Fruit fly (Drosophila melanogaster) whole organism, prepupa: ENCODE measurements around the gene CG12986.

Experiments used
- Blimp-1 ChIP-seq: fragments of 200-800 bp; sonication (Bioruptor generic); optimal IDR thresholded peaks from 3 replicates; lab custom pipeline; 2017; ENCODE audit warnings: missing biosample characterization, missing genetic modification characterization, mild to moderate bottlenecking, moderate library complexity, missing genetic modification reagents
- CG10669 ChIP-seq: fragments of 200-800 bp; sonication (Bioruptor generic); optimal IDR thresholded peaks from 3 replicates; lab custom pipeline; 2018; ENCODE audit warnings: missing biosample characterization, mild to moderate bottlenecking, missing genetic modification characterization, moderate library complexity
- CG11762 ChIP-seq: fragments of 200-800 bp; sonication (Bioruptor generic); optimal IDR thresholded peaks from 3 replicates; lab custom pipeline; 2016; ENCODE audit warnings: missing biosample characterization, missing genetic modification characterization; ENCODE audit not compliant: insufficient read depth
- CG11902 ChIP-seq: fragments of 200-800 bp; sonication (Bioruptor generic); optimal IDR thresholded peaks from 3 replicates; lab custom pipeline; 2016; ENCODE audit warnings: missing biosample characterization, missing genetic modification characterization
- CG15336 ChIP-seq: fragments of 200-800 bp; sonication (Bioruptor generic); IDR thresholded peaks from 2 replicates; pipeline ENCODE4 v1.3.6; 2022; ENCODE audit warnings: missing biosample characterization, missing genetic modification characterization
- CG1621 ChIP-seq: fragments of 200-800 bp; sonication (Bioruptor generic); optimal IDR thresholded peaks from 3 replicates; lab custom pipeline; 2018; ENCODE audit warnings: missing biosample characterization, mild to moderate bottlenecking, missing genetic modification characterization
- CG3032 ChIP-seq: fragments of 200-800 bp; optimal IDR thresholded peaks from 2 replicates; lab custom pipeline; 2019; ENCODE audit warnings: missing biosample characterization, mild to moderate bottlenecking, missing genetic modification characterization, moderate library complexity
- CG31627 ChIP-seq: fragments of 200-800 bp; sonication (Bioruptor generic); optimal IDR thresholded peaks from 3 replicates; lab custom pipeline; 2016; ENCODE audit warnings: missing biosample characterization, missing genetic modification characterization
- CG32006 ChIP-seq: fragments of 200-800 bp; sonication (Bioruptor generic); optimal IDR thresholded peaks from 3 replicates; lab custom pipeline; 2017; ENCODE audit warnings: missing biosample characterization, mild to moderate bottlenecking, missing genetic modification characterization
- CG34406 ChIP-seq: fragments of 200-800 bp; sonication (Bioruptor generic); optimal IDR thresholded peaks from 3 replicates; lab custom pipeline; 2016; ENCODE audit warnings: missing biosample characterization, missing genetic modification characterization
- CG3919 ChIP-seq: fragments of 200-800 bp; sonication (Bioruptor generic); optimal IDR thresholded peaks from 3 replicates; lab custom pipeline; 2016; ENCODE audit warnings: missing biosample characterization, missing genetic modification characterization
- CG6163 ChIP-seq: fragments of 200-800 bp; sonication (Bioruptor generic); IDR thresholded peaks from 3 replicates; pipeline ENCODE4 v1.3.6; 2022; ENCODE audit warnings: missing biosample characterization, missing genetic modification characterization
- CG6276 ChIP-seq: fragments of 200-800 bp; sonication (Bioruptor generic); optimal IDR thresholded peaks from 2 replicates; lab custom pipeline; 2017; ENCODE audit warnings: missing biosample characterization, mild to moderate bottlenecking, missing genetic modification characterization
- CG6792 ChIP-seq: fragments of 200-800 bp; sonication (Bioruptor generic); optimal IDR thresholded peaks from 3 replicates; lab custom pipeline; 2016; ENCODE audit warnings: missing biosample characterization, missing genetic modification characterization
- CG6808 ChIP-seq: fragments of 200-800 bp; sonication (Bioruptor generic); optimal IDR thresholded peaks from 3 replicates; lab custom pipeline; 2017; ENCODE audit warnings: missing biosample characterization, missing genetic modification characterization, mild to moderate bottlenecking, moderate library complexity, missing genetic modification reagents
- CG6854 ChIP-seq: fragments of 200-800 bp; sonication (Bioruptor generic); optimal IDR thresholded peaks from 2 replicates; lab custom pipeline; 2017; ENCODE audit warnings: missing biosample characterization, mild to moderate bottlenecking, missing genetic modification characterization
- CG7368 ChIP-seq: fragments of 200-800 bp; sonication (Bioruptor generic); optimal IDR thresholded peaks from 3 replicates; lab custom pipeline; 2016; ENCODE audit warnings: missing biosample characterization, missing genetic modification characterization
- CG8119 ChIP-seq: fragments of 200-800 bp; sonication (Bioruptor generic); IDR thresholded peaks from 3 replicates; pipeline ENCODE4 v1.3.6; 2022; ENCODE audit warnings: missing biosample characterization, missing genetic modification characterization
- CG8319 ChIP-seq: fragments of 200-800 bp; sonication (Bioruptor generic); optimal IDR thresholded peaks from 3 replicates; lab custom pipeline; 2016; ENCODE audit warnings: missing biosample characterization, missing genetic modification characterization
- CG8632 ChIP-seq: fragments of 200-800 bp; sonication (Bioruptor generic); optimal IDR thresholded peaks from 3 replicates; lab custom pipeline; 2016; ENCODE audit warnings: missing biosample characterization, missing genetic modification characterization
- CG9139 ChIP-seq: fragments of 200-800 bp; sonication (Bioruptor generic); optimal IDR thresholded peaks from 3 replicates; lab custom pipeline; 2017; ENCODE audit warnings: missing biosample characterization, mild to moderate bottlenecking, missing genetic modification characterization
- Eip75B ChIP-seq: fragments of 200-800 bp; sonication (Bioruptor generic); optimal IDR thresholded peaks from 3 replicates; lab custom pipeline; 2016; ENCODE audit warnings: missing biosample characterization, missing genetic modification characterization
- Eip78C ChIP-seq: fragments of 200-800 bp; sonication (Bioruptor generic); peaks from one replicate; lab custom pipeline; 2016; ENCODE audit warnings: missing biosample characterization, missing genetic modification characterization
- Eip93F ChIP-seq: fragments of 200-800 bp; sonication (Bioruptor generic); optimal IDR thresholded peaks from 2 replicates; lab custom pipeline; 2016; ENCODE audit warnings: missing biosample characterization, mild to moderate bottlenecking, missing genetic modification characterization
- Ets96B ChIP-seq: fragments of 200-800 bp; optimal IDR thresholded peaks from 2 replicates; lab custom pipeline; 2019; ENCODE audit warnings: missing biosample characterization, mild to moderate bottlenecking, missing genetic modification characterization, moderate library complexity
- Gug ChIP-seq: fragments of 200-800 bp; sonication (Bioruptor generic); IDR thresholded peaks from 2 replicates; pipeline ENCODE4 v1.3.6; 2022; ENCODE audit warnings: missing biosample characterization, missing genetic modification characterization
- Hr38 ChIP-seq: sonication (Bioruptor generic); optimal IDR thresholded peaks from 2 replicates; lab custom pipeline; 2016; ENCODE audit warnings: missing biosample characterization, missing genetic modification characterization
- Hr39 ChIP-seq: fragments of 200-800 bp; sonication (Bioruptor generic); optimal IDR thresholded peaks from 2 replicates; lab custom pipeline; 2016; ENCODE audit warnings: missing biosample characterization, missing genetic modification characterization
- Hr4 ChIP-seq: fragments of 200-800 bp; sonication (Bioruptor generic); optimal IDR thresholded peaks from 3 replicates; lab custom pipeline; 2016; ENCODE audit warnings: missing biosample characterization, missing genetic modification characterization
- Lpt ChIP-seq: fragments of 200-800 bp; sonication (Bioruptor generic); optimal IDR thresholded peaks from 3 replicates; lab custom pipeline; 2016; ENCODE audit warnings: missing biosample characterization, missing genetic modification characterization
- Met ChIP-seq: fragments of 200-800 bp; sonication (Bioruptor generic); optimal IDR thresholded peaks from 3 replicates; lab custom pipeline; 2016; ENCODE audit warnings: missing biosample characterization, missing genetic modification characterization
- Sox14 ChIP-seq: fragments of 200-800 bp; sonication (Bioruptor generic); optimal IDR thresholded peaks from 3 replicates; lab custom pipeline; 2016; ENCODE audit warnings: missing biosample characterization, missing genetic modification characterization
- Sox15 ChIP-seq: fragments of 200-800 bp; sonication (Bioruptor generic); optimal IDR thresholded peaks from 3 replicates; lab custom pipeline; 2016; ENCODE audit warnings: missing biosample characterization, missing genetic modification characterization
- acj6 ChIP-seq: fragments of 200-800 bp; sonication (Bioruptor generic); optimal IDR thresholded peaks from 3 replicates; lab custom pipeline; 2016; ENCODE audit warnings: missing biosample characterization, missing genetic modification characterization
- dsx ChIP-seq: fragments of 200-800 bp; optimal IDR thresholded peaks from 3 replicates; lab custom pipeline; 2019; ENCODE audit warnings: missing biosample characterization, mild to moderate bottlenecking, missing genetic modification characterization, moderate library complexity; ENCODE audit not compliant: poor library complexity, severe bottlenecking
- eg ChIP-seq: fragments of 200-800 bp; sonication (Bioruptor generic); IDR thresholded peaks from 3 replicates; pipeline ENCODE4 v1.3.6; 2022; ENCODE audit warnings: missing biosample characterization, missing genetic modification characterization
- esn ChIP-seq: fragments of 200-800 bp; sonication (Bioruptor generic); optimal IDR thresholded peaks from 2 replicates; lab custom pipeline; 2016; ENCODE audit warnings: missing biosample characterization, mild to moderate bottlenecking, missing genetic modification characterization, moderate library complexity
- fd59A ChIP-seq: fragments of 200-800 bp; sonication (Bioruptor generic); optimal IDR thresholded peaks from 2 replicates; lab custom pipeline; 2017; ENCODE audit warnings: missing biosample characterization, mild to moderate bottlenecking, missing genetic modification characterization, missing genetic modification reagents
- fd85E ChIP-seq: fragments of 200-800 bp; sonication (Bioruptor generic); optimal IDR thresholded peaks from 3 replicates; lab custom pipeline; 2016; ENCODE audit warnings: missing biosample characterization, missing genetic modification characterization
- fkh ChIP-seq: fragments of 200-800 bp; sonication (Bioruptor generic); optimal IDR thresholded peaks from 3 replicates; lab custom pipeline; 2017; ENCODE audit warnings: missing biosample characterization, mild to moderate bottlenecking, missing genetic modification characterization, moderate library complexity
- lz ChIP-seq: fragments of 200-800 bp; sonication (Bioruptor generic); optimal IDR thresholded peaks from 3 replicates; lab custom pipeline; 2016; ENCODE audit warnings: missing biosample characterization, missing genetic modification characterization
- net ChIP-seq: fragments of 200-800 bp; sonication (Bioruptor generic); optimal IDR thresholded peaks from 3 replicates; lab custom pipeline; 2016; ENCODE audit warnings: missing biosample characterization, missing genetic modification characterization
- salr ChIP-seq, 2 experiments: fragments of 200-800 bp; sonication (Bioruptor generic); optimal IDR thresholded peaks; 3 replicates each; lab custom pipeline; 2016 to 2018; ENCODE audit warnings: missing biosample characterization in 2 of 2, missing genetic modification characterization in 2 of 2, mild to moderate bottlenecking in 1 of 2
- spab ChIP-seq: fragments of 200-800 bp; sonication (Bioruptor generic); optimal IDR thresholded peaks from 2 replicates; lab custom pipeline; 2017; ENCODE audit warnings: missing biosample characterization, mild to moderate bottlenecking, missing genetic modification characterization, missing genetic modification reagents
- topi ChIP-seq: fragments of 200-800 bp; sonication (Bioruptor generic); optimal IDR thresholded peaks from 3 replicates; lab custom pipeline; 2016; ENCODE audit warnings: missing biosample characterization, missing genetic modification characterization

The CG12986 gene

DNA sequence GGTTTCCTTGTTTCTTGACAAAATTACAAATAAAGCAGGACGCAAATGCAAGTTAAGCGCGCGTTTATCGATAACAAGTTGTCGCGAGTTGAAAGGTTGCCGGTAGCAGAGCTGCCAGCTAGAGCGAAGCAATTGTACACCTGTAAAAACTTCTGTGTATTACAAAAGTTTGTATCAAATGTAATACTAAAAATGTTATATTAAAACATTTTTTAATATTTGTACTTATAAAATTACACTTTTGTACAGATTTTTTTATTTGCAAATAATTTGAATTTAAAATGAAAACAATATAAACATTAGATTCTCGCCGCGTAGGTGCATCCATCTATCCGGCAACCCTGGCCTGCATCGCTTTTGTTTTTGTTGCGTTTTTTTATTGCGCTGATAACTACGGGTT, 25.1 kb upstream of the CG12986 start, which contains the start of the genes CG8142 and Ucp4A (continued):
- TF ChIP-seq CG6854 (GFP tag; lab: Kevin White, UChicago) (peak; percentile 57), salr (GFP tag; optimal IDR thresholded peaks at IDR 0.05; lab: Kevin White, UChicago) (peak; percentile 61 to 85), topi (peak; percentile 85), Hr4 (GFP tag; lab: Kevin White, UChicago) (no peak), CG11902 (peak; percentile 86), net (GFP tag; lab: Kevin White, UChicago) (peak; percentile 78), acj6 (GFP tag; lab: Kevin White, UChicago) (peak; percentile 91), fkh (GFP tag; lab: Kevin White, UChicago) (peak; percentile 61), CG1621 (tag; lab: Kevin White, UChicago) (peak; percentile 80), CG32006 (GFP tag; lab: Kevin White, UChicago) (peak; percentile 91), dsx (GFP tag; lab: Kevin White, UChicago) (peak; percentile 85)

DNA sequence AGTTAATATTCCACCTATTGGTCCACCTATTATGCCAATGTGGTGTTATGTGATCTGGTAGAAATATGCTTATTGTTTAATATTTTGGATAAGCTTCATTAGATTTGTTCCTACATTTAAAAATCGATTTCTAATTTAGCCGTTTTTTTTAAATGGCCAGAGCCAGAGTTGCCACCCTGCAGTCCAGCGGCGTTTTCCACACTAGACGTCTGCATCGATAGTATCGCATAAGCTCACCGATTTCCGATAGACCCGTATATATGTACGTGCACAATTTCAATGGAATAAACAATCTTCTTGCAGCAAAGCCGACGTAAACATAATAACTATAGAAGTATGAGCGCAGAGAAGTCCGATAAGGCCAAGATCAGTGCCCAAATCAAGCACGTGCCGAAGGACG, 22.4 kb upstream of the CG12986 start, which contains the start of gene Taf9:
Taf9 (plus strand) TSS at position 239 of the 400 bp plus-strand sequence.
- no peak for TF ChIP-seq Gug
- TF ChIP-seq CG3032 (tag; lab: Kevin White, UChicago), result no peak
- TF ChIP-seq Eip78C, result peak; percentile 60

DNA sequence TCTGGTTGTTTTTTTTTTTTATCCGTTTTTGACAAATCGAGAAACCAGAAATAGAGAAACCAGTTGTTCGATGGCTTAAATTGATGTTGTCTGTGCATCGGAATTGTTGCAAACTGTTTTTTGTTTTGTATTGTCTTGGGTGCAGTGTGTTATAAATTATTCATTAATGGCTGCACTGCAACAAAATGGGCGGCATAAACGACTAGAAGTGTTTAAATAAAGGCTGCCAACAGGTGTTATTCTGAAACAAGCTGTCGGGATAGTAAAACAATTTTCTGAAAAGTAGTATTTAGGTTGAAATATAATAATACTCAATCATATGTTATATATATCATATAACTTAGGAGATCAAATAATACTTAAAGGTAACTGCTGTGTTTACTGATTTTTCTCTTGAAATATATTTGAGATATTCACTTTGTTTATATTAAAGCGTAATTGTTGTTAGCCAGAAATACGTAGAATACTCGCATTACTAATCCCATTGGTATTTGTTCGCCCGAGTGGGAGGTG, 17.0 kb upstream of the CG12986 start:
- TF ChIP-seq CG6854 (GFP tag; lab: Kevin White, UChicago) (no peak), Sox14 (no peak), CG10669 (GFP tag; lab: Kevin White, UChicago) (peak; percentile 30), CG8119 (GFP tag; lab: Robert Waterston, UW) (0 out of 3 replicates have a peak, but pooled peaks have one; percentile 23), topi (no peak), Hr38 (no peak), CG6276 (peak; percentile 23), spab (GFP tag; lab: Kevin White, UChicago) (peak; percentile 32), eg (GFP tag; lab: Robert Waterston, UW) (no peak; the same call in 2 of the 3 replicates), CG6808 (GFP tag; lab: Kevin White, UChicago) (peak; percentile 43), acj6 (GFP tag; lab: Kevin White, UChicago) (no peak), CG11762 (GFP tag; lab: Kevin White, UChicago) (no peak), CG9139 (GFP tag; lab: Kevin White, UChicago) (no peak), CG6163 (GFP tag; lab: Robert Waterston, UW) (no peak; the same call in 2 of the 3 replicates), net (GFP tag; lab: Kevin White, UChicago) (no peak), CG6792 (GFP tag; lab: Kevin White, UChicago) (no peak), fd59A (GFP tag; lab: Kevin White, UChicago) (peak; percentile 23), CG1621 (tag; lab: Kevin White, UChicago) (no peak), CG8319 (GFP tag; lab: Kevin White, UChicago) (no peak), CG34406 (GFP tag; lab: Kevin White, UChicago) (no peak), fd85E (GFP tag; lab: Kevin White, UChicago) (no peak), Lpt (GFP tag; lab: Kevin White, UChicago) (no peak), salr (GFP tag; optimal IDR thresholded peaks at IDR 0.05; lab: Kevin White, UChicago) (no peak), Eip93F (GFP tag; lab: Kevin White, UChicago) (no peak), Met (GFP tag; lab: Kevin White, UChicago) (no peak), fkh (GFP tag; lab: Kevin White, UChicago) (no peak), dsx (GFP tag; lab: Kevin White, UChicago) (peak; percentile 35), lz (GFP tag; lab: Kevin White, UChicago) (no peak), CG32006 (GFP tag; lab: Kevin White, UChicago) (peak; percentile 52), CG3919 (GFP tag; lab: Kevin White, UChicago) (no peak), CG8632 (GFP tag; lab: Kevin White, UChicago) (peak; percentile 2), Hr4 (GFP tag; lab: Kevin White, UChicago) (peak; percentile 21), esn (GFP tag; lab: Kevin White, UChicago) (no peak), Eip75B (GFP tag; lab: Kevin White, UChicago) (no peak), Ets96B (tag; lab: Kevin White, UChicago) (peak; percentile 39), Eip78C (peak; percentile 64), Hr39 (no peak), CG3032 (tag; lab: Kevin White, UChicago) (peak; percentile 45), CG7368 (GFP tag; lab: Kevin White, UChicago) (no peak), CG15336 (peak; percentile 31; the same call in 1 of the 2 replicates), Sox15 (GFP tag; lab: Kevin White, UChicago) (no peak), CG31627 (GFP tag; lab: Kevin White, UChicago) (no peak), Blimp-1 (GFP tag; lab: Kevin White, UChicago) (no peak)
